Fruit fly (Drosophila melanogaster) whole organism, prepupa: ENCODE results near the gene Cad87A.

Source experiments
- Blimp-1 ChIP-seq: fragments of 200-800 bp; sonication (Bioruptor generic); optimal IDR thresholded peaks from 3 replicates; lab custom pipeline; 2017; ENCODE audit warnings: missing biosample characterization, missing genetic modification characterization, mild to moderate bottlenecking, moderate library complexity, missing genetic modification reagents
- CG10631 ChIP-seq: fragments of 200-800 bp; sonication (Bioruptor generic); optimal IDR thresholded peaks from 2 replicates; lab custom pipeline; 2016; ENCODE audit warnings: missing biosample characterization, missing genetic modification characterization
- CG10669 ChIP-seq: fragments of 200-800 bp; sonication (Bioruptor generic); optimal IDR thresholded peaks from 3 replicates; lab custom pipeline; 2018; ENCODE audit warnings: missing biosample characterization, mild to moderate bottlenecking, missing genetic modification characterization, moderate library complexity
- CG11294 ChIP-seq: fragments of 200-800 bp; sonication (Bioruptor generic); IDR thresholded peaks from 2 replicates; pipeline ENCODE4 v1.3.6; 2022; ENCODE audit warnings: missing biosample characterization, missing genetic modification characterization
- CG11762 ChIP-seq: fragments of 200-800 bp; sonication (Bioruptor generic); optimal IDR thresholded peaks from 3 replicates; lab custom pipeline; 2016; ENCODE audit warnings: missing biosample characterization, missing genetic modification characterization; ENCODE audit not compliant: insufficient read depth
- CG11902 ChIP-seq: fragments of 200-800 bp; sonication (Bioruptor generic); optimal IDR thresholded peaks from 3 replicates; lab custom pipeline; 2016; ENCODE audit warnings: missing biosample characterization, missing genetic modification characterization
- CG15336 ChIP-seq: fragments of 200-800 bp; sonication (Bioruptor generic); IDR thresholded peaks from 2 replicates; pipeline ENCODE4 v1.3.6; 2022; ENCODE audit warnings: missing biosample characterization, missing genetic modification characterization
- CG1621 ChIP-seq: fragments of 200-800 bp; sonication (Bioruptor generic); optimal IDR thresholded peaks from 3 replicates; lab custom pipeline; 2018; ENCODE audit warnings: missing biosample characterization, mild to moderate bottlenecking, missing genetic modification characterization
- CG4318 ChIP-seq: fragments of 200-800 bp; sonication (Bioruptor generic); optimal IDR thresholded peaks from 3 replicates; lab custom pipeline; 2017; ENCODE audit warnings: missing biosample characterization, mild to moderate bottlenecking, missing genetic modification characterization
- CG6163 ChIP-seq: fragments of 200-800 bp; sonication (Bioruptor generic); IDR thresholded peaks from 3 replicates; pipeline ENCODE4 v1.3.6; 2022; ENCODE audit warnings: missing biosample characterization, missing genetic modification characterization
- CG6276 ChIP-seq: fragments of 200-800 bp; sonication (Bioruptor generic); optimal IDR thresholded peaks from 2 replicates; lab custom pipeline; 2017; ENCODE audit warnings: missing biosample characterization, mild to moderate bottlenecking, missing genetic modification characterization
- CG6792 ChIP-seq: fragments of 200-800 bp; sonication (Bioruptor generic); optimal IDR thresholded peaks from 3 replicates; lab custom pipeline; 2016; ENCODE audit warnings: missing biosample characterization, missing genetic modification characterization
- CG6808 ChIP-seq: fragments of 200-800 bp; sonication (Bioruptor generic); optimal IDR thresholded peaks from 3 replicates; lab custom pipeline; 2017; ENCODE audit warnings: missing biosample characterization, missing genetic modification characterization, mild to moderate bottlenecking, moderate library complexity, missing genetic modification reagents
- CG6854 ChIP-seq: fragments of 200-800 bp; sonication (Bioruptor generic); optimal IDR thresholded peaks from 2 replicates; lab custom pipeline; 2017; ENCODE audit warnings: missing biosample characterization, mild to moderate bottlenecking, missing genetic modification characterization
- CG7368 ChIP-seq: fragments of 200-800 bp; sonication (Bioruptor generic); optimal IDR thresholded peaks from 3 replicates; lab custom pipeline; 2016; ENCODE audit warnings: missing biosample characterization, missing genetic modification characterization
- CG8119 ChIP-seq: fragments of 200-800 bp; sonication (Bioruptor generic); IDR thresholded peaks from 3 replicates; pipeline ENCODE4 v1.3.6; 2022; ENCODE audit warnings: missing biosample characterization, missing genetic modification characterization
- CG8319 ChIP-seq: fragments of 200-800 bp; sonication (Bioruptor generic); optimal IDR thresholded peaks from 3 replicates; lab custom pipeline; 2016; ENCODE audit warnings: missing biosample characterization, missing genetic modification characterization
- CG9139 ChIP-seq: fragments of 200-800 bp; sonication (Bioruptor generic); optimal IDR thresholded peaks from 3 replicates; lab custom pipeline; 2017; ENCODE audit warnings: missing biosample characterization, mild to moderate bottlenecking, missing genetic modification characterization
- Eip78C ChIP-seq: fragments of 200-800 bp; sonication (Bioruptor generic); peaks from one replicate; lab custom pipeline; 2016; ENCODE audit warnings: missing biosample characterization, missing genetic modification characterization
- Eip93F ChIP-seq: fragments of 200-800 bp; sonication (Bioruptor generic); optimal IDR thresholded peaks from 2 replicates; lab custom pipeline; 2016; ENCODE audit warnings: missing biosample characterization, mild to moderate bottlenecking, missing genetic modification characterization
- Hr39 ChIP-seq: fragments of 200-800 bp; sonication (Bioruptor generic); optimal IDR thresholded peaks from 2 replicates; lab custom pipeline; 2016; ENCODE audit warnings: missing biosample characterization, missing genetic modification characterization
- Hr4 ChIP-seq: fragments of 200-800 bp; sonication (Bioruptor generic); optimal IDR thresholded peaks from 3 replicates; lab custom pipeline; 2016; ENCODE audit warnings: missing biosample characterization, missing genetic modification characterization
- Met ChIP-seq: fragments of 200-800 bp; sonication (Bioruptor generic); optimal IDR thresholded peaks from 3 replicates; lab custom pipeline; 2016; ENCODE audit warnings: missing biosample characterization, missing genetic modification characterization
- OdsH ChIP-seq: fragments of 200-800 bp; sonication (Bioruptor generic); optimal IDR thresholded peaks from 3 replicates; lab custom pipeline; 2016; ENCODE audit warnings: missing biosample characterization, missing genetic modification characterization
- Sox102F ChIP-seq: fragments of 200-800 bp; sonication (Bioruptor generic); optimal IDR thresholded peaks from 2 replicates; lab custom pipeline; 2016; ENCODE audit warnings: missing biosample characterization, mild to moderate bottlenecking, missing genetic modification characterization
- Sox15 ChIP-seq: fragments of 200-800 bp; sonication (Bioruptor generic); optimal IDR thresholded peaks from 3 replicates; lab custom pipeline; 2016; ENCODE audit warnings: missing biosample characterization, missing genetic modification characterization
- achi ChIP-seq: fragments of 200-800 bp; sonication (Bioruptor generic); optimal IDR thresholded peaks from 3 replicates; lab custom pipeline; 2016; ENCODE audit warnings: missing biosample characterization, missing genetic modification characterization
- acj6 ChIP-seq: fragments of 200-800 bp; sonication (Bioruptor generic); optimal IDR thresholded peaks from 3 replicates; lab custom pipeline; 2016; ENCODE audit warnings: missing biosample characterization, missing genetic modification characterization
- cyc ChIP-seq: fragments of 200-800 bp; sonication (Bioruptor generic); optimal IDR thresholded peaks from 3 replicates; lab custom pipeline; 2016; ENCODE audit warnings: missing biosample characterization, missing genetic modification characterization
- dac ChIP-seq: fragments of 200-800 bp; sonication (Bioruptor generic); optimal IDR thresholded peaks from 2 replicates; lab custom pipeline; 2017; ENCODE audit warnings: missing biosample characterization, mild to moderate bottlenecking, missing genetic modification characterization
- dsx ChIP-seq: fragments of 200-800 bp; optimal IDR thresholded peaks from 3 replicates; lab custom pipeline; 2019; ENCODE audit warnings: missing biosample characterization, mild to moderate bottlenecking, missing genetic modification characterization, moderate library complexity; ENCODE audit not compliant: poor library complexity, severe bottlenecking
- eg ChIP-seq: fragments of 200-800 bp; sonication (Bioruptor generic); IDR thresholded peaks from 3 replicates; pipeline ENCODE4 v1.3.6; 2022; ENCODE audit warnings: missing biosample characterization, missing genetic modification characterization
- esn ChIP-seq: fragments of 200-800 bp; sonication (Bioruptor generic); optimal IDR thresholded peaks from 2 replicates; lab custom pipeline; 2016; ENCODE audit warnings: missing biosample characterization, mild to moderate bottlenecking, missing genetic modification characterization, moderate library complexity
- fd59A ChIP-seq: fragments of 200-800 bp; sonication (Bioruptor generic); optimal IDR thresholded peaks from 2 replicates; lab custom pipeline; 2017; ENCODE audit warnings: missing biosample characterization, mild to moderate bottlenecking, missing genetic modification characterization, missing genetic modification reagents
- fd85E ChIP-seq: fragments of 200-800 bp; sonication (Bioruptor generic); optimal IDR thresholded peaks from 3 replicates; lab custom pipeline; 2016; ENCODE audit warnings: missing biosample characterization, missing genetic modification characterization
- fkh ChIP-seq: fragments of 200-800 bp; sonication (Bioruptor generic); optimal IDR thresholded peaks from 3 replicates; lab custom pipeline; 2017; ENCODE audit warnings: missing biosample characterization, mild to moderate bottlenecking, missing genetic modification characterization, moderate library complexity
- lz ChIP-seq: fragments of 200-800 bp; sonication (Bioruptor generic); optimal IDR thresholded peaks from 3 replicates; lab custom pipeline; 2016; ENCODE audit warnings: missing biosample characterization, missing genetic modification characterization
- pdm3 ChIP-seq: fragments of 200-800 bp; sonication (Bioruptor generic); optimal IDR thresholded peaks from 3 replicates; lab custom pipeline; 2016; ENCODE audit warnings: missing biosample characterization, missing genetic modification characterization
- salr ChIP-seq, 2 experiments: fragments of 200-800 bp; sonication (Bioruptor generic); optimal IDR thresholded peaks; 3 replicates each; lab custom pipeline; 2016 to 2018; ENCODE audit warnings: missing biosample characterization in 2 of 2, missing genetic modification characterization in 2 of 2, mild to moderate bottlenecking in 1 of 2
- spab ChIP-seq: fragments of 200-800 bp; sonication (Bioruptor generic); optimal IDR thresholded peaks from 2 replicates; lab custom pipeline; 2017; ENCODE audit warnings: missing biosample characterization, mild to moderate bottlenecking, missing genetic modification characterization, missing genetic modification reagents
- svp ChIP-seq: fragments of 200-800 bp; sonication (Bioruptor generic); peaks from one replicate; lab custom pipeline; 2016; ENCODE audit warnings: missing biosample characterization, missing genetic modification characterization
- topi ChIP-seq: fragments of 200-800 bp; sonication (Bioruptor generic); optimal IDR thresholded peaks from 3 replicates; lab custom pipeline; 2016; ENCODE audit warnings: missing biosample characterization, missing genetic modification characterization
- vri ChIP-seq: fragments of 200-800 bp; sonication (Bioruptor generic); optimal IDR thresholded peaks from 3 replicates; lab custom pipeline; 2016; ENCODE audit warnings: missing biosample characterization, mild to moderate bottlenecking, missing genetic modification characterization

Cad87A gene

dm6 chr3R:11945450-11946317 lies 3.2 kb downstream of the Cad87A start (continued):
- no peak for TF ChIP-seq CG10669 (GFP tag; lab: Kevin White, UChicago)
- TF ChIP-seq Eip93F (GFP tag; lab: Kevin White, UChicago), result no peak
- TF ChIP-seq pdm3 (GFP tag; lab: Kevin White, UChicago), result peak; percentile 6
- no peak for TF ChIP-seq CG8319 (GFP tag; lab: Kevin White, UChicago)
- peak; percentile 7 for TF ChIP-seq acj6 (GFP tag; lab: Kevin White, UChicago)
- no peak for TF ChIP-seq vri (GFP tag; lab: Kevin White, UChicago)
- TF ChIP-seq Met (GFP tag; lab: Kevin White, UChicago), result no peak
- TF ChIP-seq CG6808 (GFP tag; lab: Kevin White, UChicago), result peak; percentile 24
- no peak for TF ChIP-seq cyc (GFP tag; lab: Kevin White, UChicago)
- no peak for TF ChIP-seq eg (GFP tag; lab: Robert Waterston, UW)
- peak; percentile 10 for TF ChIP-seq OdsH (GFP tag; lab: Kevin White, UChicago)
- 0 out of 3 replicates have a peak, but pooled peaks have one; percentile 37 for TF ChIP-seq CG6163
- no peak for TF ChIP-seq fd59A
- TF ChIP-seq CG6854 (GFP tag; lab: Kevin White, UChicago), result no peak
- peak; percentile 30 for TF ChIP-seq Hr4
- no peak for TF ChIP-seq fkh
- TF ChIP-seq, all 60 proteins: peak for 19

dm6 chr3R:11941116-11941515 lies 7.8 kb downstream of the Cad87A start:
- no peak for TF ChIP-seq CG10669 (GFP tag; lab: Kevin White, UChicago)
- peak; percentile 45 for TF ChIP-seq Blimp-1 (GFP tag; lab: Kevin White, UChicago)
- TF ChIP-seq achi (GFP tag; lab: Kevin White, UChicago), result no peak
- TF ChIP-seq OdsH (GFP tag; lab: Kevin White, UChicago), result no peak
- TF ChIP-seq CG11902 (GFP tag; lab: Kevin White, UChicago), result no peak
- no peak for TF ChIP-seq CG6808 (GFP tag; lab: Kevin White, UChicago)
- peak; percentile 39 for TF ChIP-seq Eip78C (GFP tag; lab: Kevin White, UChicago)
- TF ChIP-seq CG15336 (GFP tag; lab: Robert Waterston, UW), result no peak

DNA sequence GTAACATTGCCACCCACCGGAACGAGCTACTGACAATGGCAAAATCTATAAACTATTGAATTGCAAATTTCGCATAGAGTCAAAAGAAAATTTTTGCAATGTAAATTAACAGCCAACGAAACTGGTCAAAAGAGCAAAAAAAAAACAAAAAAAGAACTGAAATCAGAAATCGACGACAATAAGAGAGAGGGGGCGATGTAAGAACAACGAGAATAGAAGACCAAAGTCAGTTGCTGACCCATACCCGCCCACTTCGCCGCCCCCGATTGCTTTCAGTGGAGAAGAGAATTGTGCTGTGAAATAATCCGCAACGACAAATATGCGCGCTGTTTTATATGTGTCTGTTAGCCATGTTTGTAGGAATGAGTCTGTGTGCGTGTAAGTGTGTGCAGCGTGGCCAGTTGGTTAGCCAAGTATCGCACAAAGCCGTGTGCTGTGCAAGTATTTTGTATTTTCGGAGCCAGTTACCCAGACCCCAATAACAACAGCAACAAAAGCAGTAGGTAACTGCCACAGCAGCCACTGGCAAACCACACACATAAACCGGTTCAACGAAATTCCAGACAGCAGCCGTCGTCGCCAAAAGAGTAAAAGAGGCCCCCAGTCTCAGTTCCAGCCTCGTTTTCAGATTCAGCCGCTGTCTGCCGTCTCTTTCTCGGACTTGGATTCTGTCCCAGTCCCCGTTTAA lies 11.4 kb downstream of the Cad87A start:
- TF ChIP-seq CG11902 (GFP tag; lab: Kevin White, UChicago), result peak; percentile 35
- no peak for TF ChIP-seq fd59A
- peak; percentile 77 for TF ChIP-seq Eip78C (GFP tag; lab: Kevin White, UChicago)
- TF ChIP-seq dac (GFP tag; lab: Kevin White, UChicago), result no peak
- TF ChIP-seq OdsH (GFP tag; lab: Kevin White, UChicago), result peak; percentile 58
- peak; percentile 30 for TF ChIP-seq spab (GFP tag; lab: Kevin White, UChicago)
- TF ChIP-seq CG6808 (GFP tag; lab: Kevin White, UChicago), result no peak
- TF ChIP-seq Hr39 (GFP tag; lab: Kevin White, UChicago), result peak; percentile 43
- peak; percentile 35; the same call in 1 of the 2 replicates for TF ChIP-seq CG11294 (GFP tag; lab: Robert Waterston, UW)
- TF ChIP-seq fd85E (GFP tag; lab: Kevin White, UChicago), result peak; percentile 1
- peak; percentile 16 for TF ChIP-seq CG4318 (GFP tag; lab: Kevin White, UChicago)
- peak; percentile 65 for TF ChIP-seq Met (GFP tag; lab: Kevin White, UChicago)
- TF ChIP-seq esn (GFP tag; lab: Kevin White, UChicago), result peak; percentile 56
- TF ChIP-seq Sox102F (GFP tag; lab: Kevin White, UChicago), result peak; percentile 26
- peak; percentile 68 for TF ChIP-seq CG8119 (GFP tag; lab: Robert Waterston, UW)
- peak; percentile 37 for TF ChIP-seq CG11762 (GFP tag; lab: Kevin White, UChicago)
- TF ChIP-seq lz (GFP tag; lab: Kevin White, UChicago), result peak; percentile 48
- peak in 1 of 2 experiments; percentile 34 for TF ChIP-seq salr (GFP tag; optimal IDR thresholded peaks at IDR 0.05; lab: Kevin White, UChicago)
- no peak for TF ChIP-seq CG9139 (GFP tag; lab: Kevin White, UChicago)
- TF ChIP-seq acj6 (GFP tag; lab: Kevin White, UChicago), result peak; percentile 42
- peak; percentile 65 for TF ChIP-seq CG6854 (GFP tag; lab: Kevin White, UChicago)
- TF ChIP-seq svp (GFP tag; lab: Kevin White, UChicago), result peak; percentile 80
- peak; percentile 40 for TF ChIP-seq CG7368 (GFP tag; lab: Kevin White, UChicago)
- TF ChIP-seq fkh, result no peak
- peak; percentile 66 for TF ChIP-seq CG6276 (GFP tag; lab: Kevin White, UChicago)
- peak; percentile 48 for TF ChIP-seq topi
- TF ChIP-seq CG1621, result no peak
- peak; percentile 38 for TF ChIP-seq CG6792 (GFP tag; lab: Kevin White, UChicago)
- TF ChIP-seq dsx (GFP tag; lab: Kevin White, UChicago), result peak; percentile 32
- TF ChIP-seq CG10631, result peak; percentile 46
- no peak for TF ChIP-seq Sox15 (GFP tag; lab: Kevin White, UChicago)
